Worm (Caenorhabditis elegans): ENCODE results near the gene Y26G10.6.

ce11 chrV:17718647-17719046, 18.9 kb downstream of the Y26G10.6 start, which contains the start of gene str-77:
- TF ChIP-seq flt-1 (GFP tag; IDR thresholded peaks at IDR 0.05) (no peak), T22C8.4 (GFP tag; IDR thresholded peaks at IDR 0.05) (no peak)
